Worm (Caenorhabditis elegans) whole organism, midembryonic: ENCODE results near the gene hsd-2.

Experiments used
- T22C8.4 ChIP-seq: fragments of 200-800 bp; sonication (Bioruptor generic); IDR thresholded peaks from 2 replicates; pipeline ENCODE4 v1.3.6; 2022; ENCODE audit warnings: missing genetic modification characterization, missing compliant biosample characterization
- cog-1 ChIP-seq: sonication (generic microtip); optimal IDR thresholded peaks from 2 replicates; lab custom pipeline; 2016; ENCODE audit warnings: missing genetic modification characterization, missing compliant biosample characterization
- flt-1 ChIP-seq: fragments of 200-800 bp; sonication (Bioruptor generic); IDR thresholded peaks from 2 replicates; pipeline ENCODE4 v1.3.6; 2022; ENCODE audit warnings: missing genetic modification characterization, missing compliant biosample characterization
- klf-2 ChIP-seq: fragments of 200-800 bp; sonication (Bioruptor generic); conservative IDR thresholded peaks from 2 replicates; pipeline ENCODE4 v1.3.6; 2022; ENCODE audit warnings: missing genetic modification reagents, missing genetic modification characterization, missing compliant biosample characterization
- med-1 ChIP-seq: sonication (generic microtip); optimal IDR thresholded peaks from 2 replicates; lab custom pipeline; 2017; ENCODE audit warnings: missing genetic modification characterization, mild to moderate bottlenecking, missing compliant biosample characterization, antibody characterized with exemption, missing genetic modification reagents; ENCODE audit not compliant: insufficient read depth
- ref-1 ChIP-seq: fragments of 200-800 bp; sonication (Bioruptor generic); conservative IDR thresholded peaks from 2 replicates; pipeline ENCODE4 v1.3.6; 2022; ENCODE audit warnings: missing genetic modification reagents, missing genetic modification characterization, missing compliant biosample characterization
- tab-1 ChIP-seq: fragments of 200-800 bp; sonication (Bioruptor generic); IDR thresholded peaks from 2 replicates; pipeline ENCODE4 v1.3.6; 2022; ENCODE audit warnings: missing genetic modification characterization, missing compliant biosample characterization
- ztf-23 ChIP-seq: fragments of 200-800 bp; sonication (Bioruptor generic); IDR thresholded peaks from 2 replicates; pipeline ENCODE4 v1.3.6; 2022; ENCODE audit warnings: missing genetic modification reagents, missing genetic modification characterization, missing compliant biosample characterization
- ztf-29 ChIP-seq: fragments of 200-800 bp; sonication (Bioruptor generic); IDR thresholded peaks from 2 replicates; pipeline ENCODE4 v1.3.6; 2022; ENCODE audit warnings: missing genetic modification reagents, missing genetic modification characterization, missing compliant biosample characterization

DNA sequence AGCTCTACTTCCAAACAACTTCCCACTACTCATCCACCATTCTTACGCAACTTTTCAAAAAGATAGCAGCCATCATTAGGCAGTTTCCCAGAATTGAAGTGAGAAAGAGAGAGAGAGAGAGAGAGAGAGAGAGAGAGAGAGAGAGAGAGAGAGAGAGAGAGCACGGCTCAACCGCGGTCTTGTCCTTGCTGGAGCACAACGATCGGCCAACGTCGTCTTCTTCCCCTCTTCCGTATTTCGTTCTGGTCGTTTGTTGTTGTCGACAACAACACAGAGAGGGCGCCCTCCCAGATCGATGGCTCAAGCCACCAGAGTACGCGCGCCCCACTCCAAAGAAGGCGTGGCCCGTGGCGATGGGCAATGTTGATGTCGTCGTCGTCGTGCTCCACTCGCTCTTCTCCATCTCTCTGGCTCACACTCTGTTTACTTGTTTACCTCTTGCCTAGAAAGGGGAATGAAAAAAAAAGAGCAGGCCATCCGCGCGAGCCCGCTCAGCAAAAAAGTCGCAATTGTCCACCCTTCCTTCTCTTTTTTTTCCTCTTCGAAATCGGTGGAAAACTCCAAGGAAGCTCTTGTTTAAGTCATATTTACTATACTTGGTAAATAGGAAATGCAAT is 22.9 kb upstream of the hsd-2 start:
- TF ChIP-seq tab-1 (GFP tag; lab: Robert Waterston, UW) (no peak), ztf-29 (GFP tag; lab: Robert Waterston, UW) (no peak), cog-1 (tag; lab: Kevin White, UChicago) (no peak), ref-1 (no peak), klf-2 (GFP tag; lab: Robert Waterston, UW) (no peak), T22C8.4 (no peak), med-1 (GFP tag; lab: Kevin White, UChicago) (no peak), flt-1 (GFP tag; lab: Robert Waterston, UW) (peak; percentile 32; the same call in 1 of the 2 replicates), ztf-23 (no peak)
